Worm (Caenorhabditis elegans) whole organism, L4/young adult: ENCODE results near the gene F42A10.5.

Source experiments
- W03F9.2 ChIP-seq: fragments of 150-350 bp; optimal IDR thresholded peaks from 2 replicates; lab custom pipeline; 2014; ENCODE audit warnings: missing biosample characterization, missing genetic modification characterization
- dao-5 ChIP-seq: sonication (generic microtip); optimal IDR thresholded peaks from 2 replicates; lab custom pipeline; 2016; ENCODE audit warnings: missing genotype, missing genetic modification characterization, moderate library complexity, missing compliant biosample characterization
- him-1 ChIP-seq: sonication (generic microtip); optimal IDR thresholded peaks from 2 replicates; lab custom pipeline; 2016; ENCODE audit warnings: missing genotype, missing genetic modification reagents, missing genetic modification characterization, missing compliant biosample characterization

ce11 chrIII:6195718-6196117 is 22.4 kb upstream of the F42A10.5 start:
- no peak for TF ChIP-seq him-1 (tag; lab: Kevin White, UChicago)
- no peak for TF ChIP-seq W03F9.2
- no peak for TF ChIP-seq dao-5 (tag; lab: Kevin White, UChicago)
